Fruit fly (Drosophila melanogaster): Measurements from ENCODE around the gene CG12795.

dm6 chr2L:3472242-3472641 lies 20.0 kb downstream of the CG12795 start, which contains the start of gene Pgant4:
- TF ChIP-seq CG13624 (GFP tag; optimal IDR thresholded peaks at IDR 0.05), result peak; percentile 33
- TF ChIP-seq ind (GFP tag; optimal IDR thresholded peaks at IDR 0.05), result peak; percentile 43
- no peak for TF ChIP-seq fd96Cb (tag; optimal IDR thresholded peaks at IDR 0.05)
- no peak for TF ChIP-seq CG6683 (GFP tag; optimal IDR thresholded peaks at IDR 0.05)
- peak; percentile 48 for TF ChIP-seq CoRest (tag; optimal IDR thresholded peaks at IDR 0.05)
- TF ChIP-seq Tbp (GFP tag; optimal IDR thresholded peaks at IDR 0.05), result no peak
- TF ChIP-seq CG2120 (GFP tag; optimal IDR thresholded peaks at IDR 0.05), result peak; percentile 42
- TF ChIP-seq sr (GFP tag; IDR thresholded peaks at IDR 0.05), result peak; percentile 36; the same call in 1 of the 3 replicates
